Worm (Caenorhabditis elegans) whole organism, L1 larva: ENCODE measurements around the gene unc-93.
A peak's percentile ranks its signal among the peaks of the same experiment; 100 is the strongest.

Experiments used
- C16A3.4 ChIP-seq: fragments of 150-350 bp; optimal IDR thresholded peaks from 2 replicates; lab custom pipeline; 2014; ENCODE audit warnings: missing biosample characterization, missing genetic modification characterization
- Y116A8C.19 ChIP-seq: sonication (generic microtip); optimal IDR thresholded peaks from 2 replicates; lab custom pipeline; 2016; ENCODE audit warnings: missing compliant biosample characterization, missing genetic modification characterization, borderline replicate concordance
- aly-2 ChIP-seq: fragments of 150-350 bp; optimal IDR thresholded peaks from 2 replicates; lab custom pipeline; 2014; ENCODE audit warnings: missing biosample characterization, missing genetic modification characterization
- ceh-8 ChIP-seq: fragments of 200-800 bp; sonication (Bioruptor generic); optimal IDR thresholded peaks from 2 replicates; lab custom pipeline; 2018; ENCODE audit warnings: mild to moderate bottlenecking, missing genetic modification characterization, moderate library complexity, missing compliant biosample characterization
- ceh-82 ChIP-seq, 3 experiments: fragments of 150-350 bp in 1 of 3; sonication (generic microtip) in 2 of 3; optimal IDR thresholded peaks; 2 replicates each; lab custom pipeline; 2014 to 2017; ENCODE audit warnings: missing biosample characterization in 3 of 3, missing genetic modification characterization in 3 of 3
- efl-1 ChIP-seq, 4 experiments: fragments of 150-350 bp; optimal IDR thresholded peaks in 3 of 4; peaks in 1 of 4; 1 replicate in 1 of 4; 2 replicates in 3 of 4; lab custom pipeline; 2014; ENCODE audit warnings: missing biosample characterization in 2 of 4, missing genetic modification characterization in 2 of 4, missing genetic modification reagents in 2 of 4
- efl-3 ChIP-seq: fragments of 200-800 bp; sonication (Bioruptor generic); optimal IDR thresholded peaks from 2 replicates; lab custom pipeline; 2018; ENCODE audit warnings: mild to moderate bottlenecking, missing genetic modification characterization, missing compliant biosample characterization
- egl-27 ChIP-seq, 2 experiments: fragments of 150-350 bp in 1 of 2; sonication (generic microtip); optimal IDR thresholded peaks; 3 replicates each; lab custom pipeline; 2017 to 2018; ENCODE audit warnings: missing biosample characterization in 2 of 2, missing genetic modification characterization in 2 of 2, missing genetic modification reagents in 2 of 2
- elt-2 ChIP-seq: sonication (generic microtip); optimal IDR thresholded peaks from 2 replicates; lab custom pipeline; 2016; ENCODE audit warnings: missing genetic modification characterization, mild to moderate bottlenecking, inconsistent platforms, missing compliant biosample characterization, missing genetic modification reagents
- elt-3 ChIP-seq, 6 experiments: fragments of 150-350 bp in 1 of 6; sonication (generic microtip); optimal IDR thresholded peaks; 2 replicates each; lab custom pipeline; 2017 to 2018; ENCODE audit warnings: missing biosample characterization in 6 of 6, missing genetic modification characterization in 6 of 6, inconsistent platforms in 1 of 6
- ets-5 ChIP-seq: fragments of 200-800 bp; sonication (Bioruptor generic); IDR thresholded peaks from 2 replicates; pipeline ENCODE4 v1.3.6; 2022; ENCODE audit warnings: missing genetic modification characterization, missing compliant biosample characterization
- fkh-10 ChIP-seq: sonication (generic microtip); optimal IDR thresholded peaks from 2 replicates; lab custom pipeline; 2017; ENCODE audit warnings: missing biosample characterization, missing genetic modification reagents, missing genetic modification characterization
- fkh-8 ChIP-seq: sonication (generic microtip); optimal IDR thresholded peaks from 2 replicates; lab custom pipeline; 2016; ENCODE audit warnings: mild to moderate bottlenecking, missing genetic modification characterization, missing compliant biosample characterization
- fos-1 ChIP-seq: fragments of 150-350 bp; optimal IDR thresholded peaks from 2 replicates; lab custom pipeline; 2014; ENCODE audit warnings: missing biosample characterization, missing genetic modification characterization
- grh-1 ChIP-seq: fragments of 200-800 bp; sonication (Bioruptor generic); IDR thresholded peaks from 2 replicates; pipeline ENCODE4 v1.3.6; 2022; ENCODE audit warnings: missing genetic modification reagents, missing genetic modification characterization, missing compliant biosample characterization
- hlh-17 ChIP-seq: fragments of 200-800 bp; sonication (Bioruptor generic); optimal IDR thresholded peaks from 2 replicates; lab custom pipeline; 2018; ENCODE audit warnings: missing genetic modification characterization, mild to moderate bottlenecking, missing compliant biosample characterization, moderate library complexity, borderline replicate concordance
- irx-1 ChIP-seq: sonication (generic microtip); optimal IDR thresholded peaks from 2 replicates; lab custom pipeline; 2016; ENCODE audit warnings: missing genetic modification characterization, missing compliant biosample characterization
- jun-1 ChIP-seq: fragments of 150-350 bp; optimal IDR thresholded peaks from 2 replicates; lab custom pipeline; 2014; ENCODE audit warnings: missing biosample characterization, missing genetic modification reagents, missing genetic modification characterization
- lin-13 ChIP-seq: fragments of 150-350 bp; optimal IDR thresholded peaks from 2 replicates; lab custom pipeline; 2014; ENCODE audit warnings: missing biosample characterization, missing genetic modification reagents, missing genetic modification characterization
- lin-14 ChIP-seq: fragments of 200-800 bp; sonication (Bioruptor generic); optimal IDR thresholded peaks from 2 replicates; lab custom pipeline; 2018; ENCODE audit warnings: mild to moderate bottlenecking, missing genetic modification characterization, moderate library complexity, missing compliant biosample characterization
- lin-39 ChIP-seq: fragments of 150-350 bp; optimal IDR thresholded peaks from 2 replicates; lab custom pipeline; 2014; ENCODE audit warnings: missing biosample characterization, missing genetic modification reagents, missing genetic modification characterization
- mdl-1 ChIP-seq, 2 experiments: fragments of 150-350 bp; optimal IDR thresholded peaks; 2 replicates each; lab custom pipeline; 2014 to 2017; ENCODE audit warnings: missing biosample characterization in 2 of 2, missing genetic modification characterization in 2 of 2, inconsistent platforms in 1 of 2
- mef-2 ChIP-seq: fragments of 150-350 bp; optimal IDR thresholded peaks from 2 replicates; lab custom pipeline; 2014; ENCODE audit warnings: missing biosample characterization, missing genetic modification characterization
- mep-1 ChIP-seq: fragments of 150-350 bp; optimal IDR thresholded peaks from 2 replicates; lab custom pipeline; 2014; ENCODE audit warnings: missing biosample characterization, missing genetic modification characterization
- nhr-11 ChIP-seq: fragments of 150-350 bp; optimal IDR thresholded peaks from 2 replicates; lab custom pipeline; 2014; ENCODE audit warnings: missing biosample characterization, missing genetic modification characterization
- nhr-12 ChIP-seq: sonication (generic microtip); optimal IDR thresholded peaks from 2 replicates; lab custom pipeline; 2017; ENCODE audit warnings: missing biosample characterization, missing genetic modification characterization
- nhr-19 ChIP-seq: fragments of 200-800 bp; sonication (Bioruptor generic); conservative IDR thresholded peaks from 2 replicates; pipeline ENCODE4 v1.3.6; 2022; ENCODE audit warnings: missing genetic modification characterization, missing compliant biosample characterization
- nhr-47 ChIP-seq: sonication (generic microtip); optimal IDR thresholded peaks from 2 replicates; lab custom pipeline; 2016; ENCODE audit warnings: mild to moderate bottlenecking, missing genetic modification characterization, moderate library complexity, missing compliant biosample characterization
- nhr-77 ChIP-seq: fragments of 150-350 bp; optimal IDR thresholded peaks from 2 replicates; lab custom pipeline; 2014; ENCODE audit warnings: missing biosample characterization, missing genetic modification characterization
- nhr-84 ChIP-seq: sonication (generic microtip); optimal IDR thresholded peaks from 2 replicates; lab custom pipeline; 2017; ENCODE audit warnings: missing biosample characterization, missing genetic modification characterization
- pag-3 ChIP-seq: sonication (generic microtip); optimal IDR thresholded peaks from 2 replicates; lab custom pipeline; 2017; ENCODE audit warnings: missing genetic modification characterization, mild to moderate bottlenecking, missing compliant biosample characterization, antibody characterized with exemption, borderline replicate concordance; ENCODE audit not compliant: insufficient read depth
- snpc-4 ChIP-seq: fragments of 150-350 bp; optimal IDR thresholded peaks from 2 replicates; lab custom pipeline; 2014; ENCODE audit warnings: missing biosample characterization, missing genetic modification characterization
- sox-4 ChIP-seq: sonication (generic microtip); optimal IDR thresholded peaks from 2 replicates; lab custom pipeline; 2016; ENCODE audit warnings: missing genetic modification characterization, missing compliant biosample characterization
- swsn-7 ChIP-seq: sonication (generic microtip); optimal IDR thresholded peaks from 2 replicates; lab custom pipeline; 2016; ENCODE audit warnings: missing genetic modification characterization, missing compliant biosample characterization
- tbx-2 ChIP-seq: sonication (generic microtip); optimal IDR thresholded peaks from 2 replicates; lab custom pipeline; 2016; ENCODE audit warnings: missing genetic modification characterization, missing compliant biosample characterization
- unc-30 ChIP-seq: sonication (generic microtip); optimal IDR thresholded peaks from 2 replicates; lab custom pipeline; 2017; ENCODE audit warnings: missing biosample characterization, missing genetic modification characterization
- unc-86 ChIP-seq: sonication (generic microtip); optimal IDR thresholded peaks from 2 replicates; lab custom pipeline; 2016; ENCODE audit warnings: missing genetic modification characterization, missing compliant biosample characterization
- unc-98 ChIP-seq: fragments of 200-800 bp; sonication (Bioruptor generic); IDR thresholded peaks from 2 replicates; pipeline ENCODE4 v1.3.6; 2022; ENCODE audit warnings: missing genetic modification characterization, missing compliant biosample characterization
- zag-1 ChIP-seq: fragments of 150-350 bp; optimal IDR thresholded peaks from 2 replicates; lab custom pipeline; 2014; ENCODE audit warnings: missing biosample characterization, missing genetic modification characterization
- ztf-11 ChIP-seq, 2 experiments: sonication (generic microtip); optimal IDR thresholded peaks; 2 replicates each; lab custom pipeline; 2016 to 2017; ENCODE audit warnings: missing genetic modification characterization in 2 of 2, missing biosample characterization in 1 of 2, missing compliant biosample characterization in 1 of 2
- ztf-4 ChIP-seq: fragments of 150-350 bp; optimal IDR thresholded peaks from 2 replicates; lab custom pipeline; 2014; ENCODE audit warnings: missing biosample characterization, missing genetic modification characterization

The unc-93 gene

DNA sequence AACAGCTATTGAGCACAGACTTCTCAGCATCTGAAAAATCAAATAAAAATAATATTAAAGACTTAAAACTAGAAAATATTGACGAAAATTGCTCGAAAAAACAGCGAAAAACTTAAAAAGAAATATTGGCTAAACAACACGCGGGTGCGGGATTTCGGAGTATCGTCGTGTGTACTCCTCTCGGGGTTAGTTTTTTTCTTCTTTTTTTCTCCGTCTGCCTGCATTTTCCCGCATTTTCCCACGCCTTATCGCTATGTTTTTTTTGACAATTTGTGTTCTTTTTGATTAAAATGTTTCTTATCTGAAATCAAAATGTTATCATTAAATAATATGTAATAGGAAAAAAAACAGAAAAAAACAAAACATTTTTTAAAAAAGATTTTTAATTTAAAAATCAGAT is 13.8 kb upstream of the unc-93 start, which contains the start of gene mrps-31 (continued):
- no peak for TF ChIP-seq irx-1 (tag; lab: Kevin White, UChicago)
- peak; percentile 39 for TF ChIP-seq mep-1 (tag; lab: Kevin White, UChicago)
- TF ChIP-seq swsn-7 (tag; lab: Kevin White, UChicago), result peak; percentile 52
- no peak for TF ChIP-seq unc-30
- TF ChIP-seq unc-98 (GFP tag; lab: Robert Waterston, UW), result no peak
- TF ChIP-seq sox-4, result no peak
- peak in 1 of 6 experiments; percentile 32 for TF ChIP-seq elt-3 (tag; optimal IDR thresholded peaks at IDR 0.05; lab: Kevin White, UChicago)
- TF ChIP-seq snpc-4, result no peak
- no peak for TF ChIP-seq ztf-11 (tag; optimal IDR thresholded peaks at IDR 0.05; lab: Kevin White, UChicago)
- TF ChIP-seq unc-86, result no peak
- no peak for TF ChIP-seq ztf-4 (tag; lab: Kevin White, UChicago)
- no peak for TF ChIP-seq Y116A8C.19 (tag; lab: Kevin White, UChicago)
- no peak for TF ChIP-seq nhr-84
- TF ChIP-seq fkh-8 (tag; lab: Kevin White, UChicago), result no peak
- TF ChIP-seq ets-5, result no peak
- TF ChIP-seq elt-2, result peak; percentile 94
- no peak for TF ChIP-seq egl-27 (tag; optimal IDR thresholded peaks at IDR 0.05; lab: Kevin White, UChicago)
- TF ChIP-seq C16A3.4, result peak; percentile 42
- TF ChIP-seq efl-3 (GFP tag; lab: Kevin White, UChicago), result no peak
- no peak for TF ChIP-seq ceh-8 (GFP tag; lab: Kevin White, UChicago)
- peak; percentile 24 for TF ChIP-seq jun-1 (tag; lab: Kevin White, UChicago)
- peak; percentile 51 for TF ChIP-seq tbx-2 (tag; lab: Kevin White, UChicago)
- TF ChIP-seq nhr-12 (tag; lab: Kevin White, UChicago), result no peak
- peak; percentile 1 for TF ChIP-seq lin-39 (tag; lab: Kevin White, UChicago)
- TF ChIP-seq fkh-10, result no peak
- peak; percentile 21; the same call in 1 of the 2 replicates for TF ChIP-seq nhr-19 (GFP tag; lab: Robert Waterston, UW)
- TF ChIP-seq fos-1 (tag; lab: Kevin White, UChicago), result no peak
- peak; percentile 4 for TF ChIP-seq lin-13
- TF ChIP-seq hlh-17 (GFP tag; lab: Kevin White, UChicago), result no peak
- peak; percentile 14 for TF ChIP-seq nhr-77 (tag; lab: Kevin White, UChicago)
- no peak for TF ChIP-seq nhr-11 (tag; lab: Kevin White, UChicago)
- TF ChIP-seq pag-3 (tag; lab: Kevin White, UChicago), result no peak
- TF ChIP-seq zag-1 (tag; lab: Kevin White, UChicago), result no peak
- no peak for TF ChIP-seq mef-2
- no peak for TF ChIP-seq aly-2 (tag; lab: Kevin White, UChicago)
- TF ChIP-seq ceh-82 (tag; optimal IDR thresholded peaks at IDR 0.05; lab: Kevin White, UChicago), result peak in 1 of 3 experiments; percentile 71
- no peak for TF ChIP-seq grh-1 (GFP tag; lab: Robert Waterston, UW)

ce11 chrIII:3632379-3632778 is 11.8 kb upstream of the unc-93 start:
- TF ChIP-seq mdl-1 (tag; optimal IDR thresholded peaks at IDR 0.05; lab: Kevin White, UChicago) (no peak), nhr-47 (tag; lab: Kevin White, UChicago) (no peak), lin-14 (GFP tag; lab: Kevin White, UChicago) (peak; percentile 21), elt-3 (tag; optimal IDR thresholded peaks at IDR 0.05; lab: Kevin White, UChicago) (no peak), efl-1 (optimal IDR thresholded peaks at IDR 0.05; lab: Kevin White, UChicago) (no peak), efl-1 (GFP tag; optimal IDR thresholded peaks at IDR 0.05 in 1 of 2; lab: Kevin White, UChicago) (peak in 1 of 2 experiments; percentile 3)
